Fruit fly (Drosophila melanogaster) whole organism, embryonic: ENCODE measurements around the gene CG31174.
A peak's percentile ranks its signal among the peaks of the same experiment; 100 is the strongest.

Source experiments
- ATbp ChIP-seq: fragments of 200-800 bp; sonication (Bioruptor generic); optimal IDR thresholded peaks from 2 replicates; lab custom pipeline; 2017; ENCODE audit warnings: missing biosample characterization, mild to moderate bottlenecking, missing genetic modification characterization, missing genetic modification reagents
- Adf1 ChIP-seq: fragments of 200-800 bp; sonication (Bioruptor generic); IDR thresholded peaks from 2 replicates; pipeline ENCODE4 v1.3.6; 2022; ENCODE audit warnings: missing biosample characterization, missing genetic modification characterization
- CG10366 ChIP-seq: fragments of 200-800 bp; sonication (Bioruptor generic); IDR thresholded peaks from 2 replicates; pipeline ENCODE4 v1.3.6; 2022; ENCODE audit warnings: missing biosample characterization, missing genetic modification characterization
- CG11398 ChIP-seq: fragments of 200-800 bp; sonication (Bioruptor generic); optimal IDR thresholded peaks from 2 replicates; lab custom pipeline; 2016; ENCODE audit warnings: missing biosample characterization, missing genetic modification characterization
- CG11504 ChIP-seq: fragments of 200-800 bp; sonication (Bioruptor generic); optimal IDR thresholded peaks from 3 replicates; lab custom pipeline; 2019; ENCODE audit warnings: missing biosample characterization, mild to moderate bottlenecking, missing genetic modification characterization, moderate library complexity
- CG12071 ChIP-seq: fragments of 200-800 bp; sonication (Bioruptor generic); optimal IDR thresholded peaks from 3 replicates; lab custom pipeline; 2018; ENCODE audit warnings: missing biosample characterization, mild to moderate bottlenecking, missing genetic modification characterization
- CG12104 ChIP-seq: fragments of 200-800 bp; sonication (Bioruptor generic); optimal IDR thresholded peaks from 3 replicates; lab custom pipeline; 2016; ENCODE audit warnings: missing biosample characterization, missing genetic modification characterization
- CG12236 ChIP-seq: fragments of 200-800 bp; sonication (Bioruptor generic); optimal IDR thresholded peaks from 2 replicates; lab custom pipeline; 2016; ENCODE audit warnings: missing biosample characterization, missing genetic modification characterization
- CG12744 ChIP-seq: fragments of 200-800 bp; sonication (Bioruptor generic); optimal IDR thresholded peaks from 2 replicates; lab custom pipeline; 2016; ENCODE audit warnings: missing biosample characterization, missing genetic modification characterization
- CG15479 ChIP-seq: fragments of 200-800 bp; sonication (Bioruptor generic); optimal IDR thresholded peaks from 3 replicates; lab custom pipeline; 2019; ENCODE audit warnings: missing biosample characterization, mild to moderate bottlenecking, missing genetic modification characterization, moderate library complexity
- CG1602 ChIP-seq: fragments of 200-800 bp; sonication (Bioruptor generic); optimal IDR thresholded peaks from 3 replicates; lab custom pipeline; 2016; ENCODE audit warnings: missing biosample characterization, missing genetic modification characterization
- CG1647 ChIP-seq: fragments of 200-800 bp; sonication (Bioruptor generic); optimal IDR thresholded peaks from 3 replicates; lab custom pipeline; 2016; ENCODE audit warnings: missing biosample characterization, missing genetic modification characterization
- CG1832 ChIP-seq: fragments of 200-800 bp; sonication (Bioruptor generic); optimal IDR thresholded peaks from 2 replicates; lab custom pipeline; 2017; ENCODE audit warnings: missing biosample characterization, mild to moderate bottlenecking, missing genetic modification characterization, inconsistent platforms
- CG18476 ChIP-seq: fragments of 200-800 bp; sonication (Bioruptor generic); optimal IDR thresholded peaks from 2 replicates; lab custom pipeline; 2016; ENCODE audit warnings: missing biosample characterization, mild to moderate bottlenecking, missing genetic modification characterization
- CG2116 ChIP-seq: fragments of 200-800 bp; sonication (Bioruptor generic); optimal IDR thresholded peaks from 3 replicates; lab custom pipeline; 2018; ENCODE audit warnings: missing biosample characterization, mild to moderate bottlenecking, missing genetic modification characterization
- CG2120 ChIP-seq: fragments of 200-800 bp; sonication (Bioruptor generic); optimal IDR thresholded peaks from 3 replicates; lab custom pipeline; 2016; ENCODE audit warnings: missing biosample characterization, missing genetic modification characterization
- CG6272 ChIP-seq: fragments of 200-800 bp; sonication (Bioruptor generic); IDR thresholded peaks from 2 replicates; pipeline ENCODE4 v1.3.6; 2022; ENCODE audit warnings: missing biosample characterization, missing genetic modification characterization
- CG6854 ChIP-seq: fragments of 200-800 bp; sonication (Bioruptor generic); optimal IDR thresholded peaks from 3 replicates; lab custom pipeline; 2017; ENCODE audit warnings: missing biosample characterization, mild to moderate bottlenecking, missing genetic modification characterization
- CG7745 ChIP-seq: fragments of 200-800 bp; sonication (Bioruptor generic); optimal IDR thresholded peaks from 2 replicates; lab custom pipeline; 2018; ENCODE audit warnings: missing biosample characterization, mild to moderate bottlenecking, missing genetic modification characterization, moderate library complexity
- CG9876 ChIP-seq: fragments of 200-800 bp; sonication (Bioruptor generic); optimal IDR thresholded peaks from 2 replicates; lab custom pipeline; 2016; ENCODE audit warnings: missing biosample characterization, missing genetic modification characterization
- Dek ChIP-seq: fragments of 200-800 bp; sonication (Bioruptor generic); optimal IDR thresholded peaks from 3 replicates; lab custom pipeline; 2019; ENCODE audit warnings: missing biosample characterization, mild to moderate bottlenecking, missing genetic modification characterization, moderate library complexity
- Elba2 ChIP-seq: fragments of 200-800 bp; sonication (Bioruptor generic); optimal IDR thresholded peaks from 3 replicates; lab custom pipeline; 2016; ENCODE audit warnings: missing biosample characterization, missing genetic modification characterization
- Ets65A ChIP-seq: fragments of 200-800 bp; sonication (Bioruptor generic); peaks from one replicate; lab custom pipeline; 2016; ENCODE audit warnings: missing biosample characterization, missing genetic modification characterization
- Fer2 ChIP-seq: fragments of 200-800 bp; sonication (Bioruptor generic); optimal IDR thresholded peaks from 2 replicates; lab custom pipeline; 2018; ENCODE audit warnings: missing biosample characterization, mild to moderate bottlenecking, missing genetic modification characterization, moderate library complexity
- H15 ChIP-seq: fragments of 200-800 bp; sonication (Bioruptor generic); IDR thresholded peaks from 3 replicates; pipeline ENCODE4 v1.3.6; 2022; ENCODE audit warnings: missing biosample characterization, missing genetic modification characterization
- Hr51 ChIP-seq, 2 experiments: fragments of 200-800 bp; sonication (Bioruptor generic); optimal IDR thresholded peaks; 2 replicates in 1 of 2; 3 replicates in 1 of 2; lab custom pipeline; 2016 to 2018; ENCODE audit warnings: missing biosample characterization in 2 of 2, missing genetic modification characterization in 2 of 2, mild to moderate bottlenecking in 1 of 2, moderate library complexity in 1 of 2
- NFAT ChIP-seq: fragments of 200-800 bp; sonication (Bioruptor generic); IDR thresholded peaks from 2 replicates; pipeline ENCODE4 v1.3.6; 2022; ENCODE audit warnings: missing biosample characterization, missing genetic modification characterization
- Nf-YB ChIP-seq: fragments of 200-800 bp; sonication (Bioruptor generic); optimal IDR thresholded peaks from 3 replicates; lab custom pipeline; 2019; ENCODE audit warnings: missing biosample characterization, mild to moderate bottlenecking, missing genetic modification characterization, moderate library complexity
- Ravus ChIP-seq: fragments of 200-800 bp; sonication (Bioruptor generic); IDR thresholded peaks from 2 replicates; pipeline ENCODE4 v1.3.6; 2022; ENCODE audit warnings: missing biosample characterization, missing genetic modification characterization
- ab ChIP-seq: fragments of 200-800 bp; sonication (Bioruptor generic); optimal IDR thresholded peaks from 2 replicates; lab custom pipeline; 2016; ENCODE audit warnings: missing biosample characterization, missing genetic modification characterization
- cg ChIP-seq: fragments of 200-800 bp; sonication (Bioruptor generic); optimal IDR thresholded peaks from 3 replicates; lab custom pipeline; 2019; ENCODE audit warnings: missing biosample characterization, mild to moderate bottlenecking, missing genetic modification characterization, moderate library complexity
- chn ChIP-seq: fragments of 200-800 bp; sonication (Bioruptor generic); optimal IDR thresholded peaks from 2 replicates; lab custom pipeline; 2016; ENCODE audit warnings: missing biosample characterization, missing genetic modification characterization
- crol ChIP-seq: fragments of 200-800 bp; sonication (Bioruptor generic); IDR thresholded peaks from 2 replicates; pipeline ENCODE4 v1.3.6; 2022; ENCODE audit warnings: missing biosample characterization, missing genetic modification characterization
- dm ChIP-seq: fragments of 200-800 bp; sonication (Bioruptor generic); optimal IDR thresholded peaks from 3 replicates; lab custom pipeline; 2016; ENCODE audit warnings: missing biosample characterization, missing genetic modification characterization
- esg ChIP-seq: fragments of 200-800 bp; sonication (Bioruptor generic); conservative IDR thresholded peaks from 2 replicates; pipeline ENCODE4 v1.3.6; 2022; ENCODE audit warnings: missing biosample characterization, missing genetic modification characterization
- gsb ChIP-seq: fragments of 200-800 bp; sonication (Bioruptor generic); IDR thresholded peaks from 2 replicates; pipeline ENCODE4 v1.3.6; 2022; ENCODE audit warnings: missing biosample characterization, missing genetic modification characterization
- gsb-n ChIP-seq: fragments of 200-800 bp; sonication (Bioruptor generic); optimal IDR thresholded peaks from 3 replicates; lab custom pipeline; 2018; ENCODE audit warnings: missing biosample characterization, mild to moderate bottlenecking, missing genetic modification characterization
- hbn ChIP-seq: fragments of 200-800 bp; sonication (Bioruptor generic); IDR thresholded peaks from 2 replicates; pipeline ENCODE4 v1.3.6; 2022; ENCODE audit warnings: missing biosample characterization, missing genetic modification characterization; ENCODE audit not compliant: partially characterized antibody
- lbe ChIP-seq: fragments of 200-800 bp; sonication (Bioruptor generic); optimal IDR thresholded peaks from 2 replicates; lab custom pipeline; 2016; ENCODE audit warnings: missing biosample characterization, mild to moderate bottlenecking, missing genetic modification characterization
- lilli ChIP-seq: fragments of 200-800 bp; sonication (Bioruptor generic); optimal IDR thresholded peaks from 3 replicates; lab custom pipeline; 2016; ENCODE audit warnings: missing biosample characterization, missing genetic modification characterization
- nerfin-2 ChIP-seq: fragments of 200-800 bp; sonication (Bioruptor generic); IDR thresholded peaks from 2 replicates; pipeline ENCODE4 v1.3.6; 2022; ENCODE audit warnings: missing biosample characterization, missing genetic modification characterization; ENCODE audit not compliant: partially characterized antibody
- pan ChIP-seq, 4 experiments: fragments of >200 bp in 3 of 4; fragments of 200-800 bp in 1 of 4; sonication (Bioruptor generic) in 1 of 4; optimal IDR thresholded peaks in 3 of 4; IDR thresholded peaks in 1 of 4; 2 replicates each; pipeline versions ENCODE4 v1.3.6 to Lab custom; 2017 to 2022; ENCODE audit warnings: missing biosample characterization in 2 of 4, missing genetic modification characterization in 2 of 4, mixed read lengths in 1 of 4
- rib ChIP-seq: fragments of 200-800 bp; sonication (Bioruptor generic); IDR thresholded peaks from 2 replicates; pipeline ENCODE4 v1.3.6; 2022; ENCODE audit warnings: missing biosample characterization, missing genetic modification characterization
- row ChIP-seq: fragments of 200-800 bp; sonication (Bioruptor generic); IDR thresholded peaks from 3 replicates; pipeline ENCODE4 v1.3.6; 2022; ENCODE audit warnings: missing biosample characterization, missing genetic modification characterization
- schlank ChIP-seq: fragments of 200-800 bp; sonication (Bioruptor generic); optimal IDR thresholded peaks from 2 replicates; lab custom pipeline; 2018; ENCODE audit warnings: missing biosample characterization, mild to moderate bottlenecking, missing genetic modification characterization
- sima ChIP-seq: fragments of 200-800 bp; sonication (Bioruptor generic); optimal IDR thresholded peaks from 2 replicates; lab custom pipeline; 2016; ENCODE audit warnings: missing biosample characterization, missing genetic modification characterization
- slp2 ChIP-seq: fragments of 200-800 bp; sonication (Bioruptor generic); optimal IDR thresholded peaks from 2 replicates; lab custom pipeline; 2016; ENCODE audit warnings: missing biosample characterization, missing genetic modification characterization
- toy ChIP-seq: fragments of 200-800 bp; sonication (Bioruptor generic); IDR thresholded peaks from 2 replicates; pipeline ENCODE4 v1.3.6; 2022; ENCODE audit warnings: missing biosample characterization, missing genetic modification characterization
- wdn ChIP-seq: fragments of 200-800 bp; sonication (Bioruptor generic); IDR thresholded peaks from 2 replicates; pipeline ENCODE4 v1.3.6; 2022; ENCODE audit warnings: missing biosample characterization, missing genetic modification characterization
- zf30C ChIP-seq: fragments of 200-800 bp; sonication (Bioruptor generic); optimal IDR thresholded peaks from 3 replicates; lab custom pipeline; 2018; ENCODE audit warnings: missing biosample characterization, mild to moderate bottlenecking, missing genetic modification characterization

Gene CG31174

dm6 chr3R:21828785-21829486 is 40.4 kb downstream of the CG31174 start:
- TF ChIP-seq ab (GFP tag; lab: Kevin White, UChicago): no peak
- TF ChIP-seq CG12744 (GFP tag; lab: Kevin White, UChicago): no peak
- no peak for TF ChIP-seq cg
- TF ChIP-seq CG7745 (tag; lab: Kevin White, UChicago): peak; percentile 56
- no peak for TF ChIP-seq CG15479
- no peak for TF ChIP-seq gsb (GFP tag; lab: Robert Waterston, UW)
- TF ChIP-seq sima (GFP tag; lab: Kevin White, UChicago): no peak
- TF ChIP-seq Ravus: no peak
- no peak for TF ChIP-seq hbn (GFP tag; lab: Robert Waterston, UW)
- TF ChIP-seq Hr51 (GFP tag; optimal IDR thresholded peaks at IDR 0.05; lab: Kevin White, UChicago): peak in 1 of 2 experiments; percentile 21
- TF ChIP-seq Fer2 (tag; lab: Kevin White, UChicago): no peak
- TF ChIP-seq CG12104 (GFP tag; lab: Kevin White, UChicago): no peak
- no peak for TF ChIP-seq CG12236 (GFP tag; lab: Kevin White, UChicago)
- no peak for TF ChIP-seq CG2120 (GFP tag; lab: Kevin White, UChicago)
- peak; percentile 2 for TF ChIP-seq CG2116
- TF ChIP-seq NFAT (GFP tag; lab: Robert Waterston, UW): no peak
- no peak for TF ChIP-seq CG1647 (GFP tag; lab: Kevin White, UChicago)
- TF ChIP-seq zf30C (GFP tag; lab: Kevin White, UChicago): peak; percentile 84
- no peak for TF ChIP-seq wdn
- no peak for TF ChIP-seq CG9876 (GFP tag; lab: Kevin White, UChicago)
- no peak for TF ChIP-seq CG1832 (GFP tag; lab: Kevin White, UChicago)
- no peak for TF ChIP-seq nerfin-2 (GFP tag; lab: Robert Waterston, UW)
- TF ChIP-seq crol (GFP tag; lab: Robert Waterston, UW): peak; percentile 99
- 0 out of 2 replicates have a peak, but pooled peaks have one; percentile 9 for TF ChIP-seq rib (GFP tag; lab: Robert Waterston, UW)
- no peak for TF ChIP-seq Adf1 (GFP tag; lab: Robert Waterston, UW)
- no peak for TF ChIP-seq Ets65A (GFP tag; lab: Kevin White, UChicago)
- TF ChIP-seq lilli: peak; percentile 2
- 0 out of 2 replicates have a peak, but pooled peaks have one; percentile 11 for TF ChIP-seq CG6272 (GFP tag; lab: Robert Waterston, UW)
- TF ChIP-seq ATbp (GFP tag; lab: Kevin White, UChicago): peak; percentile 70
- TF ChIP-seq dm (GFP tag; lab: Kevin White, UChicago): no peak
- no peak for TF ChIP-seq Elba2 (GFP tag; lab: Kevin White, UChicago)
- TF ChIP-seq Nf-YB: peak; percentile 64
- peak; percentile 65 for TF ChIP-seq CG1602 (GFP tag; lab: Kevin White, UChicago)
- no peak for TF ChIP-seq pan (optimal IDR thresholded peaks at IDR 0.05; lab: Kevin White, UChicago)
- peak in 1 of 2 experiments; percentile 22 for TF ChIP-seq pan (GFP tag; optimal IDR thresholded peaks at IDR 0.05 in 1 of 2, IDR thresholded peaks at IDR 0.05 in 1 of 2)
- TF ChIP-seq lbe: no peak
- TF ChIP-seq row (GFP tag; lab: Robert Waterston, UW): peak; percentile 78
- peak; percentile 69 for TF ChIP-seq CG11504
- TF ChIP-seq chn (GFP tag; lab: Kevin White, UChicago): peak; percentile 4
- TF ChIP-seq CG6854 (GFP tag; lab: Kevin White, UChicago): no peak
- TF ChIP-seq CG11398 (GFP tag; lab: Kevin White, UChicago): no peak
- TF ChIP-seq H15 (GFP tag; lab: Robert Waterston, UW): no peak
- TF ChIP-seq schlank (tag; lab: Kevin White, UChicago): no peak
- no peak for TF ChIP-seq CG12071 (GFP tag; lab: Kevin White, UChicago)
- TF ChIP-seq toy (GFP tag; lab: Robert Waterston, UW): no peak
- peak; percentile 96 for TF ChIP-seq gsb-n (tag; lab: Kevin White, UChicago)
- TF ChIP-seq Dek (tag; lab: Kevin White, UChicago): no peak
- peak; percentile 38; the same call in 1 of the 2 replicates for TF ChIP-seq CG10366 (GFP tag; lab: Robert Waterston, UW)
- peak; percentile 28 for TF ChIP-seq CG18476
- TF ChIP-seq slp2 (GFP tag; lab: Kevin White, UChicago): no peak
- no peak for TF ChIP-seq esg (GFP tag; lab: Robert Waterston, UW)
